Worm (Caenorhabditis elegans) whole organism, L4 larva: Measurements from ENCODE around the gene W01F3.2.

ENCODE experiments used
- F10B5.3 ChIP-seq: sonication (generic microtip); optimal IDR thresholded peaks from 2 replicates; lab custom pipeline; 2016; ENCODE audit warnings: mild to moderate bottlenecking, missing genetic modification characterization, missing compliant biosample characterization
- F49E8.2 ChIP-seq: sonication (generic microtip); optimal IDR thresholded peaks from 2 replicates; lab custom pipeline; 2016; ENCODE audit warnings: missing compliant biosample characterization, mild to moderate bottlenecking, missing genetic modification characterization, borderline replicate concordance
- aly-2 ChIP-seq: sonication (generic microtip); optimal IDR thresholded peaks from 2 replicates; lab custom pipeline; 2018; ENCODE audit warnings: missing biosample characterization, missing genetic modification characterization
- ces-1 ChIP-seq: fragments of 150-350 bp; sonication (generic microtip); optimal IDR thresholded peaks from 4 replicates; lab custom pipeline; 2014; ENCODE audit warnings: missing biosample characterization, missing genetic modification reagents, missing genetic modification characterization
- dpl-1 ChIP-seq: fragments of 150-350 bp; optimal IDR thresholded peaks from 2 replicates; lab custom pipeline; 2014; ENCODE audit warnings: missing biosample characterization, missing genetic modification reagents, missing genetic modification characterization
- fkh-10 ChIP-seq: fragments of 150-350 bp; optimal IDR thresholded peaks from 2 replicates; lab custom pipeline; 2014; ENCODE audit warnings: missing biosample characterization, missing genetic modification reagents, missing genetic modification characterization
- lin-15B ChIP-seq: fragments of 150-350 bp; sonication (generic microtip); optimal IDR thresholded peaks from 3 replicates; lab custom pipeline; 2014; ENCODE audit warnings: missing biosample characterization, missing genetic modification characterization
- lin-38 ChIP-seq: fragments of 200-800 bp; sonication (Bioruptor generic); IDR thresholded peaks from 2 replicates; pipeline ENCODE4 v1.3.6; 2022; ENCODE audit warnings: missing genetic modification reagents, missing genetic modification characterization, missing compliant biosample characterization
- lir-3 ChIP-seq: sonication (generic microtip); optimal IDR thresholded peaks from 2 replicates; lab custom pipeline; 2016; ENCODE audit warnings: mild to moderate bottlenecking, missing genetic modification characterization, missing compliant biosample characterization
- mxl-3 ChIP-seq: fragments of 200-800 bp; sonication (Bioruptor generic); optimal IDR thresholded peaks from 2 replicates; lab custom pipeline; 2018; ENCODE audit warnings: mild to moderate bottlenecking, missing genetic modification characterization, missing compliant biosample characterization
- skn-1 ChIP-seq: fragments of 150-350 bp; optimal IDR thresholded peaks from 2 replicates; lab custom pipeline; 2014; ENCODE audit warnings: missing biosample characterization, missing genetic modification characterization
- ztf-11 ChIP-seq: fragments of 150-350 bp; optimal IDR thresholded peaks from 2 replicates; lab custom pipeline; 2014; ENCODE audit warnings: missing biosample characterization, missing genetic modification characterization

DNA sequence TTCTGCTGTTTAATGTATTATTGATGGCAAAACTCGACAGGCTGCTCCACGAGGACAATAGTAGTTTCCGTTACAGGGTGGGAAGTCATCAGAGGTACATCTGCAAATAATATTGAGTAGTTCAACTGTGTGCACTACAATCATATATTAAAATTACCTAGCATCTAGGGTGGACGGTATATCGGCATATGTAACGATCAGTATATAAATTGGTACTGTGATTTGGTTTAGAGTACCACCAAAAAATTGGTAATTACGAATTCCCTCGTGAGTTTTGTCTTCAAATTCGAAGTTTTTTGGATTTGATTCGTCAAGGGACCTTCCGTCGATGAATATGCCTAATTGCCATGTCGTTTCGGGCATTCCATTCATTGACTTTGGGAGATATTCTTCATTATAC lies 23.3 kb upstream of the W01F3.2 start, which contains the start of gene ttr-13:
- no peak for TF ChIP-seq ztf-11
- TF ChIP-seq dpl-1, result no peak
- TF ChIP-seq lin-15B (tag; lab: Kevin White, UChicago), result no peak
- no peak for TF ChIP-seq lir-3
- no peak for TF ChIP-seq skn-1 (tag; lab: Kevin White, UChicago)
- no peak for TF ChIP-seq mxl-3 (GFP tag; lab: Kevin White, UChicago)
- no peak for TF ChIP-seq F49E8.2 (tag; lab: Kevin White, UChicago)
- TF ChIP-seq aly-2, result no peak
- TF ChIP-seq lin-38 (GFP tag; lab: Robert Waterston, UW), result no peak
- TF ChIP-seq fkh-10 (GFP tag; lab: Kevin White, UChicago), result no peak
- TF ChIP-seq ces-1 (GFP tag; lab: Kevin White, UChicago), result no peak
- TF ChIP-seq F10B5.3 (tag; lab: Kevin White, UChicago), result no peak
